Fruit fly (Drosophila melanogaster) whole organism, embryonic: ENCODE measurements around the gene beat-Vc.
"Not testable (repeated sequence)": the region's sequence is repeated elsewhere in the genome, so short reads cannot be mapped to it uniquely, and the experiment has no call there.

ENCODE experiments used
- CG10267 ChIP-seq: fragments of 200-800 bp; sonication (Bioruptor generic); optimal IDR thresholded peaks from 2 replicates; lab custom pipeline; 2018; ENCODE audit warnings: missing biosample characterization, mild to moderate bottlenecking, missing genetic modification characterization, moderate library complexity
- CG8765 ChIP-seq: fragments of 200-800 bp; sonication (Bioruptor generic); IDR thresholded peaks from 2 replicates; pipeline ENCODE4 v1.3.6; 2022; ENCODE audit warnings: missing biosample characterization, missing genetic modification characterization
- Camta ChIP-seq: fragments of 200-800 bp; sonication (Bioruptor generic); optimal IDR thresholded peaks from 2 replicates; lab custom pipeline; 2016; ENCODE audit warnings: missing biosample characterization, missing genetic modification characterization
- CrebB ChIP-seq: fragments of 200-800 bp; sonication (Bioruptor generic); optimal IDR thresholded peaks from 3 replicates; lab custom pipeline; 2018; ENCODE audit warnings: missing biosample characterization, mild to moderate bottlenecking, missing genetic modification characterization
- Hmx ChIP-seq: fragments of 200-800 bp; sonication (Bioruptor generic); optimal IDR thresholded peaks from 2 replicates; lab custom pipeline; 2016; ENCODE audit warnings: missing biosample characterization, missing genetic modification characterization
- Nf-YB ChIP-seq: fragments of 200-800 bp; sonication (Bioruptor generic); optimal IDR thresholded peaks from 3 replicates; lab custom pipeline; 2019; ENCODE audit warnings: missing biosample characterization, mild to moderate bottlenecking, missing genetic modification characterization, moderate library complexity
- Ssrp ChIP-seq: fragments of 200-800 bp; sonication (Bioruptor generic); optimal IDR thresholded peaks from 2 replicates; lab custom pipeline; 2018; ENCODE audit warnings: missing biosample characterization, mild to moderate bottlenecking, missing genetic modification characterization, moderate library complexity
- Vsx1 ChIP-seq: fragments of 200-800 bp; sonication (Bioruptor generic); optimal IDR thresholded peaks from 2 replicates; lab custom pipeline; 2017; ENCODE audit warnings: missing biosample characterization, mild to moderate bottlenecking, missing genetic modification characterization, missing genetic modification reagents
- chm ChIP-seq: fragments of 200-800 bp; sonication (Bioruptor generic); IDR thresholded peaks from 2 replicates; pipeline ENCODE4 v1.3.6; 2022; ENCODE audit warnings: missing biosample characterization, missing genetic modification characterization
- gsb ChIP-seq: fragments of 200-800 bp; sonication (Bioruptor generic); IDR thresholded peaks from 2 replicates; pipeline ENCODE4 v1.3.6; 2022; ENCODE audit warnings: missing biosample characterization, missing genetic modification characterization
- hkb ChIP-seq, 2 experiments: fragments of 200-800 bp in 1 of 2; fragments of >200 bp in 1 of 2; sonication (Bioruptor generic) in 1 of 2; IDR thresholded peaks in 1 of 2; optimal IDR thresholded peaks in 1 of 2; 2 replicates each; pipeline versions ENCODE4 v1.3.6 to Lab custom; 2017 to 2022; ENCODE audit warnings: missing biosample characterization in 1 of 2, missing genetic modification characterization in 1 of 2
- unc-4 ChIP-seq: fragments of 200-800 bp; sonication (Bioruptor generic); IDR thresholded peaks from 2 replicates; pipeline ENCODE4 v1.3.6; 2022; ENCODE audit warnings: missing biosample characterization, missing genetic modification characterization; ENCODE audit not compliant: partially characterized antibody

DNA sequence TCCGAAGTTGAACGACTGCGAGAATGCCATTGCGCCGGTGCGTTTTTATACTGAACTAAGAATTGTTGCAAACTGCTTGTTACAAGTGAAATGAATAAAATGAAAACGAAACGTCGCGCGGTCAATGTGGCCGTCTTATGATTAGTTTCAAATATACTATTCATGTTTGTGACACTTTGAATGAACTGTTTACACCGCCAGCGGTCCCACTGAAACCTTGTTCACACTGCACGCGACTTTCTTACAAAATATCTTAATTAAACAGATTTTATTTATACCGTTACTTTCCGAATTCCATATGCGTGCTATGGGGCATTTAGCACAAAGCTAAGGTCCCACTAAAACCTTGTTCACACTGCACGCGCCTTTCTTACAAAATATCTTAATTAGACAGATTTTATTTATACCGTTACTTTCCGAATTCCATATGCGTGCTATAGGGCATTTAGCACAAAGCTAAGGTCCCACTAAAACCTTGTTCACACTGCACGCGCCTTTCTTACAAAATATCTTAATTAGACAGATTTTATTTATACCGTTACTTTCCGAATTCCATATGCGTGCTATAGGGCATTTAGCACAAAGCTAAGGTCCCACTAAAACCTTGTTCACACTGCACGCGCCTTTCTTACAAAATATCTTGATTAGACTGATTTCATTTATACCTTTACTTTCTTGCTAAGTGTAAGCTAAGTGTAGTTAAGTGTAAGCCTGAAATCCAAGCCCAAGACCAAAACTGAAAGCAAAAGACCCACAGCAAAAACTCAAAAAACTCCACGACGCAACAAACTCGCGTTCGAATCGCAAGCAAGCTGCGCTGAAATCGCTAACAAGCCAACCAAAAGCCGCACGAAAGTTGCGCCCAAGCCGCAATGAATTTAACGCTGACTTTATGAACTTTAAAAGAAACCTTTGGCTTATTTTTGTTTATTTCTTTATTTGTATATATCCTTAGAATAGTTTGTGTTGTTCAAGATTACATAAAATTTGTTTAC, 70.5 kb downstream of the beat-Vc start, which contains the start of gene PolQ:
- TF ChIP-seq CG8765 (GFP tag; lab: Robert Waterston, UW); Ssrp (tag; lab: Kevin White, UChicago); chm (GFP tag; lab: Robert Waterston, UW); CG10267 (tag; lab: Kevin White, UChicago); Camta (GFP tag; lab: Kevin White, UChicago); Nf-YB (GFP tag; lab: Kevin White, UChicago); Hmx; CrebB (tag; lab: Kevin White, UChicago); unc-4 (GFP tag; lab: Robert Waterston, UW); hkb (optimal IDR thresholded peaks at IDR 0.05; lab: Kevin White, UChicago); hkb (GFP tag; IDR thresholded peaks at IDR 0.05; lab: Robert Waterston, UW); Vsx1 (GFP tag; lab: Kevin White, UChicago); gsb: not testable (repeated sequence)
